Worm (Caenorhabditis elegans): Measurements from ENCODE around the gene wdr-60.

ce11 chrIII:5023642-5024041 is 36.6 kb downstream of the wdr-60 start:
- no peak for TF ChIP-seq ztf-23 (GFP tag; IDR thresholded peaks at IDR 0.05)
- no peak for TF ChIP-seq med-1 (GFP tag; optimal IDR thresholded peaks at IDR 0.05; ENCODE audit: insufficient read depth)
- no peak for TF ChIP-seq tab-1 (GFP tag; IDR thresholded peaks at IDR 0.05)

All from whole organism, midembryonic.